Fruit fly (Drosophila melanogaster): ENCODE data around the gene CG33169.

DNA sequence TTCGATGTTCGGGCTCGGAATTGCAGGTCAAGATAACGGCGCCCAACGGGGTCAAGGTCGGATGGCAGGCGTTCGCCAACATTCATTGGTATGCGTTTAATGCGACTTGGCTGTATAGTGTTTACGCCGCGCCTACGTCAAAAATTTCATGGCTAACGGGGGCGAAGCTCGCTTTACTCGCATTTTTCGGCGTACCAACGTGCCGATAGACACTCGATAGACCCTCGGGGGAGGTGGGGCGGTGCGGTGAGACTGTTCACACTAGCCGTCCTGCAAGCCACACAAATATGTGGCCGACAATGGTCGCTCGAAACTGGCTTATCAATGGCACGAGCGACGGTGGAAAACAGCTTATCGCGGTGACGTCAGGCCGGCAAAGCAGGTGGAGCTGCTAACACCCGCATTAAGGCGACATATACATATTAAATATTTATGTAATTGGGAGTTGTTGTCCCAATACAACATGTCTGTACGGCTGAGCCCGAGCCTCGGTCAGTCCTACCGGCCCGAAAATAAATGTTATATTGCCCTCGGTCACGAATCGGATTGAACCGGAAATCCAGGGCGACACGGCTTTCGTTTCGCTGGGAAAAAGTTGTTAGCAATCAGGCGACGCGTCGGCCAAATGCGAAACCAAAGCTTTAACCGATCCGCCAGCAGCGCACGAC lies 25.1 kb downstream of the CG33169 start:
- TF ChIP-seq ttk (optimal IDR thresholded peaks at IDR 0.05) (no peak), psq (optimal IDR thresholded peaks at IDR 0.05) (no peak), h (optimal IDR thresholded peaks at IDR 0.05) (no peak), Sin3A (optimal IDR thresholded peaks at IDR 0.05) (no peak), insv (optimal IDR thresholded peaks at IDR 0.05) (no peak), Myc (optimal IDR thresholded peaks at IDR 0.05) (no peak)
